Fruit fly (Drosophila melanogaster) Kc167 (cell line): ENCODE measurements around the gene CG14304.

ENCODE experiments used
- insv ChIP-seq: fragments of >200 bp; optimal IDR thresholded peaks from 3 replicates; lab custom pipeline; 2018; ENCODE audit warnings: missing external identifiers
- psq ChIP-seq: fragments of >200 bp; optimal IDR thresholded peaks from 2 replicates; lab custom pipeline; 2017; ENCODE audit warnings: missing external identifiers

DNA sequence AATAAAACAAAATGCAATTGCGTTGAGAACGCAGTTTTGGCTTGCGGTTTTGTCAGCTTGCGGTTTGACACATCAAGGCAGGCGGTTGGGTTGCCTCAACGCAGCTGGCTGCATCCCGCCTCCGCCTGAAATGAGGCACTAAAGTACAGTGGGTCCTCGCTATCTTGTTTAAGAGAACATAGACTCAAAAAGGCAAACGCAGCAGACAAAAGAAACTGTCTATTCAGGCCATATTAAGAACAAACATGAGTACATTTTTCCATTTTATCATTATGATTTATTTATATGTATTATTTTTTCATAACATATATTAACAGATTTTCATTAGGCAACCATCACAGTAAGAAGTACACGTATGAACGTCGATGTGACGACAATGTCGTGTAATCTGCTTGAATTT, 18.5 kb upstream of the CG14304 start:
- no peak for TF ChIP-seq psq (lab: Kevin White, UChicago)
- TF ChIP-seq insv (lab: Kevin White, UChicago), result no peak
